Fruit fly (Drosophila melanogaster) whole organism, embryonic: ENCODE results near the gene wapl.
A peak's percentile ranks its signal among the peaks of the same experiment; 100 is the strongest.

ENCODE experiments used
- Aef1 ChIP-seq: fragments of 200-800 bp; sonication (Bioruptor generic); IDR thresholded peaks from 3 replicates; pipeline ENCODE4 v1.3.6; 2022; ENCODE audit warnings: missing biosample characterization, missing genetic modification characterization
- Asciz ChIP-seq: fragments of 200-800 bp; sonication (Bioruptor generic); optimal IDR thresholded peaks from 2 replicates; lab custom pipeline; 2017; ENCODE audit warnings: missing biosample characterization, mild to moderate bottlenecking, missing genetic modification characterization, missing genetic modification reagents
- CG10267 ChIP-seq: fragments of 200-800 bp; sonication (Bioruptor generic); optimal IDR thresholded peaks from 2 replicates; lab custom pipeline; 2018; ENCODE audit warnings: missing biosample characterization, mild to moderate bottlenecking, missing genetic modification characterization, moderate library complexity
- CG11456 ChIP-seq: fragments of 200-800 bp; sonication (Bioruptor generic); IDR thresholded peaks from 3 replicates; pipeline ENCODE4 v1.3.6; 2022; ENCODE audit warnings: missing biosample characterization, missing genetic modification characterization
- CG12391 ChIP-seq: fragments of 200-800 bp; sonication (Bioruptor generic); optimal IDR thresholded peaks from 3 replicates; lab custom pipeline; 2018; ENCODE audit warnings: missing biosample characterization, mild to moderate bottlenecking, missing genetic modification characterization, moderate library complexity
- CG12659 ChIP-seq: fragments of 200-800 bp; sonication (Bioruptor generic); optimal IDR thresholded peaks from 3 replicates; lab custom pipeline; 2017; ENCODE audit warnings: mild to moderate bottlenecking, missing biosample characterization, missing genetic modification reagents, missing genetic modification characterization
- CG12769 ChIP-seq: fragments of 200-800 bp; sonication (Bioruptor generic); optimal IDR thresholded peaks from 2 replicates; lab custom pipeline; 2019; ENCODE audit warnings: missing biosample characterization, mild to moderate bottlenecking, missing genetic modification characterization, moderate library complexity
- CG13894 ChIP-seq: fragments of 200-800 bp; sonication (Bioruptor generic); optimal IDR thresholded peaks from 3 replicates; lab custom pipeline; 2018; ENCODE audit warnings: missing biosample characterization, mild to moderate bottlenecking, missing genetic modification characterization, moderate library complexity
- CG18011 ChIP-seq: fragments of 200-800 bp; sonication (Bioruptor generic); optimal IDR thresholded peaks from 2 replicates; lab custom pipeline; 2017; ENCODE audit warnings: missing biosample characterization, missing genetic modification characterization, mild to moderate bottlenecking, moderate library complexity, missing genotype
- CG1832 ChIP-seq: fragments of 200-800 bp; sonication (Bioruptor generic); optimal IDR thresholded peaks from 2 replicates; lab custom pipeline; 2017; ENCODE audit warnings: missing biosample characterization, mild to moderate bottlenecking, missing genetic modification characterization, inconsistent platforms
- CG2199 ChIP-seq: fragments of 200-800 bp; sonication (Bioruptor generic); IDR thresholded peaks from 3 replicates; pipeline ENCODE4 v1.3.6; 2022; ENCODE audit warnings: missing biosample characterization, missing genetic modification characterization
- CG2889 ChIP-seq: fragments of 200-800 bp; sonication (Bioruptor generic); IDR thresholded peaks from 3 replicates; pipeline ENCODE4 v1.3.6; 2022; ENCODE audit warnings: missing biosample characterization, missing genetic modification characterization
- CG30403 ChIP-seq: fragments of 200-800 bp; sonication (Bioruptor generic); optimal IDR thresholded peaks from 3 replicates; lab custom pipeline; 2016; ENCODE audit warnings: missing biosample characterization, missing genetic modification characterization
- CG32767 ChIP-seq: fragments of 200-800 bp; sonication (Bioruptor generic); IDR thresholded peaks from 2 replicates; pipeline ENCODE4 v1.3.6; 2022; ENCODE audit warnings: missing biosample characterization, missing genetic modification characterization
- CG32772 ChIP-seq: fragments of 200-800 bp; sonication (Bioruptor generic); IDR thresholded peaks from 2 replicates; pipeline ENCODE4 v1.3.6; 2022; ENCODE audit warnings: missing biosample characterization, missing genetic modification characterization
- CG42726 ChIP-seq: fragments of 200-800 bp; sonication (Bioruptor generic); IDR thresholded peaks from 2 replicates; pipeline ENCODE4 v1.3.6; 2022; ENCODE audit warnings: missing biosample characterization, missing genetic modification characterization; ENCODE audit not compliant: partially characterized antibody
- CG4404 ChIP-seq: fragments of 200-800 bp; sonication (Bioruptor generic); IDR thresholded peaks from 2 replicates; pipeline ENCODE4 v1.3.6; 2022; ENCODE audit warnings: missing biosample characterization, missing genetic modification characterization
- CG8478 ChIP-seq: fragments of >200 bp; optimal IDR thresholded peaks from 2 replicates; lab custom pipeline; 2018
- D ChIP-seq, 2 experiments: fragments of 200-800 bp in 1 of 2; fragments of >200 bp in 1 of 2; sonication (Bioruptor generic) in 1 of 2; optimal IDR thresholded peaks; 2 replicates in 1 of 2; 3 replicates in 1 of 2; lab custom pipeline; 2017; ENCODE audit warnings: mild to moderate bottlenecking in 1 of 2, missing biosample characterization in 1 of 2, missing genetic modification characterization in 1 of 2, missing genetic modification reagents in 1 of 2
- Doc3 ChIP-seq: fragments of 200-800 bp; sonication (Bioruptor generic); IDR thresholded peaks from 3 replicates; pipeline ENCODE4 v1.3.6; 2022; ENCODE audit warnings: missing biosample characterization, missing genetic modification characterization; ENCODE audit not compliant: partially characterized antibody
- E2f1 ChIP-seq: fragments of 200-800 bp; sonication (Bioruptor generic); IDR thresholded peaks from 2 replicates; pipeline ENCODE4 v1.3.6; 2022; ENCODE audit warnings: missing biosample characterization, missing genetic modification characterization
- Eip74EF ChIP-seq, 2 experiments: fragments of 200-800 bp in 1 of 2; fragments of >200 bp in 1 of 2; sonication (Bioruptor generic) in 1 of 2; optimal IDR thresholded peaks; 2 replicates each; lab custom pipeline; 2017 to 2019; ENCODE audit warnings: missing biosample characterization in 2 of 2, missing genetic modification characterization in 2 of 2, mild to moderate bottlenecking in 1 of 2, moderate library complexity in 1 of 2
- HmgZ ChIP-seq: fragments of 200-800 bp; sonication (Bioruptor generic); optimal IDR thresholded peaks from 2 replicates; lab custom pipeline; 2018; ENCODE audit warnings: missing biosample characterization, mild to moderate bottlenecking, missing genetic modification characterization
- Hr51 ChIP-seq, 2 experiments: fragments of 200-800 bp; sonication (Bioruptor generic); optimal IDR thresholded peaks; 2 replicates in 1 of 2; 3 replicates in 1 of 2; lab custom pipeline; 2016 to 2018; ENCODE audit warnings: missing biosample characterization in 2 of 2, missing genetic modification characterization in 2 of 2, mild to moderate bottlenecking in 1 of 2, moderate library complexity in 1 of 2
- Lim3 ChIP-seq: fragments of 200-800 bp; sonication (Bioruptor generic); IDR thresholded peaks from 2 replicates; pipeline ENCODE4 v1.3.6; 2022; ENCODE audit warnings: missing biosample characterization, missing genetic modification characterization
- MESR4 ChIP-seq: fragments of 200-800 bp; sonication (Bioruptor generic); optimal IDR thresholded peaks from 2 replicates; lab custom pipeline; 2018; ENCODE audit warnings: missing biosample characterization, mild to moderate bottlenecking, missing genetic modification characterization, moderate library complexity
- NC2α ChIP-seq: fragments of 200-800 bp; sonication (Bioruptor generic); optimal IDR thresholded peaks from 2 replicates; lab custom pipeline; 2016; ENCODE audit warnings: missing biosample characterization, missing genetic modification characterization
- Ravus ChIP-seq: fragments of 200-800 bp; sonication (Bioruptor generic); IDR thresholded peaks from 2 replicates; pipeline ENCODE4 v1.3.6; 2022; ENCODE audit warnings: missing biosample characterization, missing genetic modification characterization
- YL-1 ChIP-seq: fragments of 200-800 bp; sonication (Bioruptor generic); optimal IDR thresholded peaks from 3 replicates; lab custom pipeline; 2017; ENCODE audit warnings: missing biosample characterization, mild to moderate bottlenecking, missing genetic modification characterization
- aop ChIP-seq: fragments of 200-800 bp; sonication (Bioruptor generic); IDR thresholded peaks from 2 replicates; pipeline ENCODE4 v1.3.6; 2022; ENCODE audit warnings: missing biosample characterization, missing genetic modification characterization
- bowl ChIP-seq: fragments of 200-800 bp; sonication (Bioruptor generic); IDR thresholded peaks from 2 replicates; pipeline ENCODE4 v1.3.6; 2022; ENCODE audit warnings: missing biosample characterization, missing genetic modification characterization
- dan ChIP-seq: fragments of 200-800 bp; sonication (Bioruptor generic); IDR thresholded peaks from 2 replicates; pipeline ENCODE4 v1.3.6; 2022; ENCODE audit warnings: missing biosample characterization, missing genetic modification characterization
- danr ChIP-seq: fragments of 200-800 bp; sonication (Bioruptor generic); IDR thresholded peaks from 2 replicates; pipeline ENCODE4 v1.3.6; 2022; ENCODE audit warnings: missing biosample characterization, missing genetic modification characterization
- dimm ChIP-seq: fragments of 200-800 bp; sonication (Bioruptor generic); IDR thresholded peaks from 2 replicates; pipeline ENCODE4 v1.3.6; 2022; ENCODE audit warnings: missing biosample characterization, missing genetic modification characterization
- dysf ChIP-seq: fragments of 200-800 bp; sonication (Bioruptor generic); IDR thresholded peaks from 3 replicates; pipeline ENCODE4 v1.3.6; 2022; ENCODE audit warnings: missing biosample characterization, missing genetic modification characterization
- fd3F ChIP-seq: fragments of 200-800 bp; sonication (Bioruptor generic); optimal IDR thresholded peaks from 2 replicates; lab custom pipeline; 2018; ENCODE audit warnings: missing biosample characterization, mild to moderate bottlenecking, missing genetic modification characterization, moderate library complexity
- knrl ChIP-seq: fragments of 200-800 bp; sonication (Bioruptor generic); IDR thresholded peaks from 3 replicates; pipeline ENCODE4 v1.3.6; 2022; ENCODE audit warnings: missing biosample characterization, missing genetic modification characterization; ENCODE audit not compliant: partially characterized antibody
- mirr ChIP-seq: fragments of 200-800 bp; sonication (Bioruptor generic); optimal IDR thresholded peaks from 3 replicates; lab custom pipeline; 2018; ENCODE audit warnings: missing biosample characterization, mild to moderate bottlenecking, missing genetic modification characterization
- nau ChIP-seq: fragments of 200-800 bp; sonication (Bioruptor generic); optimal IDR thresholded peaks from 3 replicates; lab custom pipeline; 2017; ENCODE audit warnings: missing biosample characterization, mild to moderate bottlenecking, missing genetic modification characterization, missing genetic modification reagents
- pho ChIP-seq: fragments of 200-800 bp; sonication (Bioruptor generic); optimal IDR thresholded peaks from 2 replicates; lab custom pipeline; 2016; ENCODE audit warnings: missing biosample characterization, missing genetic modification characterization
- psq ChIP-seq: fragments of 200-800 bp; sonication (Bioruptor generic); optimal IDR thresholded peaks from 2 replicates; lab custom pipeline; 2017; ENCODE audit warnings: missing biosample characterization, missing genetic modification characterization
- row ChIP-seq: fragments of 200-800 bp; sonication (Bioruptor generic); IDR thresholded peaks from 3 replicates; pipeline ENCODE4 v1.3.6; 2022; ENCODE audit warnings: missing biosample characterization, missing genetic modification characterization
- seq ChIP-seq: fragments of 200-800 bp; sonication (Bioruptor generic); IDR thresholded peaks from 2 replicates; pipeline ENCODE4 v1.3.6; 2022; ENCODE audit warnings: missing biosample characterization, missing genetic modification characterization
- sna ChIP-seq: fragments of 200-800 bp; sonication (Bioruptor generic); IDR thresholded peaks from 2 replicates; pipeline ENCODE4 v1.3.6; 2022; ENCODE audit warnings: missing biosample characterization, missing genetic modification characterization; ENCODE audit not compliant: partially characterized antibody
- sr ChIP-seq: fragments of 200-800 bp; sonication (Bioruptor generic); IDR thresholded peaks from 3 replicates; pipeline ENCODE4 v1.3.6; 2022; ENCODE audit warnings: missing biosample characterization, missing genetic modification characterization
- tup ChIP-seq: fragments of 200-800 bp; sonication (Bioruptor generic); optimal IDR thresholded peaks from 2 replicates; lab custom pipeline; 2016; ENCODE audit warnings: missing biosample characterization, mild to moderate bottlenecking, missing genetic modification characterization, moderate library complexity
- unpg ChIP-seq: fragments of 200-800 bp; sonication (Bioruptor generic); optimal IDR thresholded peaks from 3 replicates; lab custom pipeline; 2018; ENCODE audit warnings: missing biosample characterization, mild to moderate bottlenecking, missing genetic modification characterization, moderate library complexity
- zfh2 ChIP-seq: fragments of 200-800 bp; sonication (Bioruptor generic); optimal IDR thresholded peaks from 2 replicates; lab custom pipeline; 2016; ENCODE audit warnings: missing biosample characterization, missing genetic modification characterization

wapl gene

dm6 chrX:2137587-2138341 is 21.0 kb downstream of the wapl start (continued):
- TF ChIP-seq HmgZ (peak; percentile 99), sr (peak; percentile 81; the same call in 2 of the 3 replicates), CG2199 (GFP tag; lab: Robert Waterston, UW) (peak; percentile 97), dimm (GFP tag; lab: Robert Waterston, UW) (peak; percentile 96), CG32772 (GFP tag; lab: Robert Waterston, UW) (peak; percentile 98), YL-1 (GFP tag; lab: Kevin White, UChicago) (peak; percentile 96), CG2889 (peak; percentile 98), unpg (GFP tag; lab: Kevin White, UChicago) (peak; percentile 100), fd3F (peak; percentile 99), nau (GFP tag; lab: Kevin White, UChicago) (peak; percentile 98), danr (peak; percentile 99), CG1832 (no peak), MESR4 (peak; percentile 58), sna (GFP tag; lab: Robert Waterston, UW) (peak; percentile 59), NC2α (peak; percentile 87), row (GFP tag; lab: Robert Waterston, UW) (peak; percentile 99), E2f1 (GFP tag; lab: Robert Waterston, UW) (peak; percentile 98), Hr51 (GFP tag; optimal IDR thresholded peaks at IDR 0.05; lab: Kevin White, UChicago) (peak; percentile 95 to 100), bowl (peak; percentile 96), CG4404 (GFP tag; lab: Robert Waterston, UW) (peak; percentile 99), CG30403 (GFP tag; lab: Kevin White, UChicago) (peak; percentile 97), CG10267 (peak; percentile 97), D (optimal IDR thresholded peaks at IDR 0.05; lab: Kevin White, UChicago) (no peak), D (GFP tag; optimal IDR thresholded peaks at IDR 0.05; lab: Kevin White, UChicago) (peak; percentile 99), Doc3 (GFP tag; lab: Robert Waterston, UW) (no peak), seq (GFP tag; lab: Robert Waterston, UW) (peak; percentile 99), tup (GFP tag; lab: Kevin White, UChicago) (peak; percentile 95), CG13894 (tag; lab: Kevin White, UChicago) (peak; percentile 99), mirr (GFP tag; lab: Kevin White, UChicago) (peak; percentile 97), Ravus (peak; percentile 97), dysf (GFP tag; lab: Robert Waterston, UW) (peak; percentile 99), CG32767 (GFP tag; lab: Robert Waterston, UW) (peak; percentile 96), Asciz (peak; percentile 99), CG12659 (GFP tag; lab: Kevin White, UChicago) (peak; percentile 98), dan (GFP tag; lab: Robert Waterston, UW) (peak; percentile 94), Aef1 (GFP tag; lab: Robert Waterston, UW) (peak; percentile 98), Eip74EF (GFP tag; optimal IDR thresholded peaks at IDR 0.05; lab: Kevin White, UChicago) (peak in 1 of 2 experiments; percentile 97), psq (GFP tag; lab: Kevin White, UChicago) (peak; percentile 91), CG8478 (lab: Kevin White, UChicago) (no peak), CG12769 (peak; percentile 93), pho (GFP tag; lab: Kevin White, UChicago) (peak; percentile 96), aop (GFP tag; lab: Robert Waterston, UW) (peak; percentile 54; the same call in 1 of the 2 replicates), CG42726 (no peak; the same call in 1 of the 2 replicates), CG18011 (GFP tag; lab: Kevin White, UChicago) (peak; percentile 94), zfh2 (peak; percentile 94), CG12391 (tag; lab: Kevin White, UChicago) (peak; percentile 100), knrl (GFP tag; lab: Robert Waterston, UW) (peak; percentile 72), Lim3 (GFP tag; lab: Robert Waterston, UW) (peak; percentile 96), CG11456 (peak; percentile 98)
